Worm (Caenorhabditis elegans) whole organism, young adult: ENCODE results near the gene flp-7.

ENCODE experiments used
- B0336.3 ChIP-seq: fragments of 200-800 bp; sonication (Bioruptor generic); IDR thresholded peaks from 2 replicates; pipeline ENCODE4 v1.3.6; 2022; ENCODE audit warnings: missing genetic modification characterization, missing compliant biosample characterization
- ceh-40 ChIP-seq: fragments of 200-800 bp; sonication (Bioruptor generic); IDR thresholded peaks from 2 replicates; pipeline ENCODE4 v1.3.6; 2022; ENCODE audit warnings: missing genetic modification characterization, missing compliant biosample characterization
- lin-26 ChIP-seq: fragments of 200-800 bp; sonication (Bioruptor generic); IDR thresholded peaks from 2 replicates; pipeline ENCODE4 v1.3.6; 2022; ENCODE audit warnings: missing genetic modification reagents, missing genetic modification characterization, missing compliant biosample characterization
- snpc-1.3 ChIP-seq: sonication (generic microtip); optimal IDR thresholded peaks from 2 replicates; lab custom pipeline; 2017; ENCODE audit warnings: missing genetic modification characterization, mild to moderate bottlenecking, missing compliant biosample characterization, antibody characterized with exemption, moderate library complexity, missing genotype, missing genetic modification reagents; ENCODE audit not compliant: insufficient read depth
- unc-62 ChIP-seq: fragments of 150-350 bp; optimal IDR thresholded peaks from 2 replicates; lab custom pipeline; 2014; ENCODE audit warnings: missing biosample characterization, missing genetic modification reagents, missing genetic modification characterization

ce11 chrX:5841060-5841642 is 44.5 kb upstream of the flp-7 start, which contains the start of gene puf-9:
- TF ChIP-seq B0336.3 (GFP tag; lab: Robert Waterston, UW) = peak; percentile 97
- peak; percentile 90 for TF ChIP-seq lin-26 (GFP tag; lab: Robert Waterston, UW)
- peak; percentile 95 for TF ChIP-seq unc-62
- TF ChIP-seq ceh-40 (GFP tag; lab: Robert Waterston, UW) = 0 out of 2 replicates have a peak, but pooled peaks have one; percentile 28
- TF ChIP-seq snpc-1.3 = no peak
